Worm (Caenorhabditis elegans) whole organism, late embryonic: Measurements from ENCODE around the gene arx-2.

Experiments used
- C08G9.2 ChIP-seq: sonication (generic microtip); optimal IDR thresholded peaks from 2 replicates; lab custom pipeline; 2016; ENCODE audit warnings: mild to moderate bottlenecking, missing genetic modification characterization, moderate library complexity, missing compliant biosample characterization
- F13H6.1 ChIP-seq: sonication (generic microtip); optimal IDR thresholded peaks from 2 replicates; lab custom pipeline; 2016; ENCODE audit warnings: missing genetic modification characterization, missing compliant biosample characterization
- T23F11.4 ChIP-seq: fragments of 200-800 bp; sonication (Bioruptor generic); optimal IDR thresholded peaks from 2 replicates; lab custom pipeline; 2018; ENCODE audit warnings: mild to moderate bottlenecking, missing genetic modification characterization, missing compliant biosample characterization
- Y22D7AL.16 ChIP-seq: sonication (generic microtip); optimal IDR thresholded peaks from 2 replicates; lab custom pipeline; 2016; ENCODE audit warnings: missing genetic modification characterization, missing compliant biosample characterization
- ceh-18 ChIP-seq: sonication (generic microtip); optimal IDR thresholded peaks from 2 replicates; lab custom pipeline; 2016; ENCODE audit warnings: missing genetic modification characterization, missing compliant biosample characterization
- ceh-2 ChIP-seq: sonication (generic microtip); optimal IDR thresholded peaks from 2 replicates; lab custom pipeline; 2016; ENCODE audit warnings: missing genotype, missing genetic modification characterization, missing compliant biosample characterization
- ceh-22 ChIP-seq: sonication (generic microtip); optimal IDR thresholded peaks from 2 replicates; lab custom pipeline; 2017; ENCODE audit warnings: missing biosample characterization, missing genetic modification characterization
- ceh-31 ChIP-seq: sonication (generic microtip); optimal IDR thresholded peaks from 2 replicates; lab custom pipeline; 2016; ENCODE audit warnings: missing genetic modification characterization, missing compliant biosample characterization
- ceh-34 ChIP-seq: sonication (generic microtip); optimal IDR thresholded peaks from 2 replicates; lab custom pipeline; 2016; ENCODE audit warnings: mild to moderate bottlenecking, missing genetic modification characterization, missing compliant biosample characterization
- elt-2 ChIP-seq: sonication (generic microtip); optimal IDR thresholded peaks from 2 replicates; lab custom pipeline; 2016; ENCODE audit warnings: missing genetic modification reagents, missing genetic modification characterization, missing compliant biosample characterization
- eyg-1 ChIP-seq: sonication (generic microtip); optimal IDR thresholded peaks from 2 replicates; lab custom pipeline; 2016; ENCODE audit warnings: missing genotype, missing genetic modification characterization, missing compliant biosample characterization
- fax-1 ChIP-seq: sonication (generic microtip); optimal IDR thresholded peaks from 2 replicates; lab custom pipeline; 2016; ENCODE audit warnings: missing genotype, missing genetic modification characterization, missing compliant biosample characterization
- hlh-30 ChIP-seq: sonication (generic microtip); optimal IDR thresholded peaks from 2 replicates; lab custom pipeline; 2017; ENCODE audit warnings: antibody characterized with exemption, missing genetic modification characterization, missing compliant biosample characterization; ENCODE audit not compliant: insufficient read depth
- lim-6 ChIP-seq: sonication (generic microtip); optimal IDR thresholded peaks from 2 replicates; lab custom pipeline; 2016; ENCODE audit warnings: missing genetic modification characterization, missing compliant biosample characterization
- lin-11 ChIP-seq: fragments of 200-800 bp; sonication (Bioruptor generic); optimal IDR thresholded peaks from 2 replicates; lab custom pipeline; 2018; ENCODE audit warnings: mild to moderate bottlenecking, missing genetic modification characterization, missing compliant biosample characterization
- mec-3 ChIP-seq: sonication (generic microtip); optimal IDR thresholded peaks from 2 replicates; lab custom pipeline; 2016; ENCODE audit warnings: borderline replicate concordance, missing genetic modification characterization, missing compliant biosample characterization
- nfya-1 ChIP-seq: sonication (generic microtip); optimal IDR thresholded peaks from 2 replicates; lab custom pipeline; 2017; ENCODE audit warnings: missing genetic modification characterization, mild to moderate bottlenecking, missing compliant biosample characterization, antibody characterized with exemption, moderate library complexity
- nhr-11 ChIP-seq: fragments of 150-350 bp; optimal IDR thresholded peaks from 2 replicates; lab custom pipeline; 2014; ENCODE audit warnings: missing biosample characterization, missing genetic modification characterization
- npax-4 ChIP-seq: sonication (generic microtip); optimal IDR thresholded peaks from 2 replicates; lab custom pipeline; 2016; ENCODE audit warnings: missing genetic modification characterization, missing compliant biosample characterization
- pat-9 ChIP-seq: fragments of 200-800 bp; sonication (Bioruptor generic); optimal IDR thresholded peaks from 2 replicates; lab custom pipeline; 2018; ENCODE audit warnings: mild to moderate bottlenecking, missing genetic modification characterization, moderate library complexity, missing compliant biosample characterization
- pax-1 ChIP-seq: fragments of 150-350 bp; optimal IDR thresholded peaks from 2 replicates; lab custom pipeline; 2014; ENCODE audit warnings: missing biosample characterization, missing genetic modification characterization
- pha-2 ChIP-seq: sonication (generic microtip); optimal IDR thresholded peaks from 2 replicates; lab custom pipeline; 2017; ENCODE audit warnings: mild to moderate bottlenecking, missing genetic modification characterization, missing compliant biosample characterization
- pha-4 ChIP-seq: fragments of 150-350 bp; optimal IDR thresholded peaks from 2 replicates; lab custom pipeline; 2018; ENCODE audit warnings: missing biosample characterization, missing genetic modification reagents, missing genetic modification characterization
- pqm-1 ChIP-seq: sonication (generic microtip); optimal IDR thresholded peaks from 2 replicates; lab custom pipeline; 2016; ENCODE audit warnings: missing genetic modification characterization, missing compliant biosample characterization
- ref-2 ChIP-seq: sonication (generic microtip); optimal IDR thresholded peaks from 2 replicates; lab custom pipeline; 2016; ENCODE audit warnings: missing genetic modification characterization, missing compliant biosample characterization
- rnt-1 ChIP-seq: sonication (generic microtip); optimal IDR thresholded peaks from 2 replicates; lab custom pipeline; 2016; ENCODE audit warnings: missing genetic modification characterization, missing compliant biosample characterization
- sdc-2 ChIP-seq: sonication (generic microtip); optimal IDR thresholded peaks from 2 replicates; lab custom pipeline; 2016; ENCODE audit warnings: missing genotype, missing genetic modification characterization, missing compliant biosample characterization
- sox-2 ChIP-seq: fragments of 200-800 bp; sonication (Bioruptor generic); IDR thresholded peaks from 2 replicates; pipeline ENCODE4 v1.3.6; 2022; ENCODE audit warnings: missing genetic modification reagents, missing genetic modification characterization, missing compliant biosample characterization
- sox-4 ChIP-seq: sonication (generic microtip); optimal IDR thresholded peaks from 2 replicates; lab custom pipeline; 2017; ENCODE audit warnings: mild to moderate bottlenecking, missing genetic modification characterization, inconsistent platforms, missing compliant biosample characterization
- tbx-2 ChIP-seq: sonication (generic microtip); optimal IDR thresholded peaks from 2 replicates; lab custom pipeline; 2016; ENCODE audit warnings: missing genetic modification characterization, missing compliant biosample characterization
- tbx-7 ChIP-seq: sonication (generic microtip); optimal IDR thresholded peaks from 2 replicates; lab custom pipeline; 2016; ENCODE audit warnings: missing genotype, missing genetic modification characterization, missing compliant biosample characterization
- ttx-3 ChIP-seq: sonication (generic microtip); optimal IDR thresholded peaks from 2 replicates; lab custom pipeline; 2016; ENCODE audit warnings: missing genetic modification reagents, missing genetic modification characterization, missing compliant biosample characterization
- unc-3 ChIP-seq, 2 experiments: fragments of 200-800 bp in 1 of 2; sonication (Bioruptor generic) in 1 of 2; sonication (generic microtip) in 1 of 2; conservative IDR thresholded peaks in 1 of 2; optimal IDR thresholded peaks in 1 of 2; 2 replicates each; pipeline versions ENCODE4 v1.3.6 to Lab custom; 2016 to 2022; ENCODE audit warnings: missing compliant biosample characterization in 2 of 2, missing genetic modification characterization in 2 of 2, missing genetic modification reagents in 1 of 2
- unc-42 ChIP-seq: sonication (generic microtip); optimal IDR thresholded peaks from 2 replicates; lab custom pipeline; 2016; ENCODE audit warnings: missing genotype, missing genetic modification characterization, missing compliant biosample characterization
- unc-55 ChIP-seq: sonication (generic microtip); optimal IDR thresholded peaks from 2 replicates; lab custom pipeline; 2017; ENCODE audit warnings: missing biosample characterization, missing genetic modification reagents, missing genetic modification characterization
- unc-86 ChIP-seq: sonication (generic microtip); optimal IDR thresholded peaks from 2 replicates; lab custom pipeline; 2016; ENCODE audit warnings: missing genetic modification characterization, missing compliant biosample characterization
- zip-5 ChIP-seq: sonication (generic microtip); optimal IDR thresholded peaks from 2 replicates; lab custom pipeline; 2016; ENCODE audit warnings: missing genetic modification characterization, missing compliant biosample characterization

The arx-2 gene

ce11 chrV:10363834-10364233, 25.7 kb upstream of the arx-2 start:
- no peak for TF ChIP-seq pha-4 (tag; lab: Kevin White, UChicago)
- TF ChIP-seq unc-3 (GFP tag; conservative IDR thresholded peaks at IDR 0.05; lab: Robert Waterston, UW) = no peak
- no peak for TF ChIP-seq unc-3 (tag; optimal IDR thresholded peaks at IDR 0.05; lab: Kevin White, UChicago)
- TF ChIP-seq ceh-31 (tag; lab: Kevin White, UChicago) = no peak
- TF ChIP-seq lin-11 (tag; lab: Kevin White, UChicago) = no peak
- TF ChIP-seq ceh-22 (tag; lab: Kevin White, UChicago) = no peak
- no peak for TF ChIP-seq eyg-1 (tag; lab: Kevin White, UChicago)
- no peak for TF ChIP-seq Y22D7AL.16 (tag; lab: Kevin White, UChicago)
- no peak for TF ChIP-seq npax-4 (tag; lab: Kevin White, UChicago)
- no peak for TF ChIP-seq sdc-2 (tag; lab: Kevin White, UChicago)
- TF ChIP-seq ttx-3 (tag; lab: Kevin White, UChicago) = no peak
- TF ChIP-seq fax-1 = no peak
- TF ChIP-seq T23F11.4 (GFP tag; lab: Kevin White, UChicago) = no peak
- no peak for TF ChIP-seq sox-4 (tag; lab: Kevin White, UChicago)
- no peak for TF ChIP-seq hlh-30 (tag; lab: Kevin White, UChicago)
- no peak for TF ChIP-seq sox-2 (GFP tag; lab: Robert Waterston, UW)

- peak; percentile 52 for TF ChIP-seq tbx-2 (tag; lab: Kevin White, UChicago)
- peak; percentile 39 for TF ChIP-seq nfya-1 (tag; lab: Kevin White, UChicago)
- no peak for TF ChIP-seq unc-55
- TF ChIP-seq ceh-2 (tag; lab: Kevin White, UChicago) = peak; percentile 25
- no peak for TF ChIP-seq zip-5 (tag; lab: Kevin White, UChicago)
- no peak for TF ChIP-seq C08G9.2 (tag; lab: Kevin White, UChicago)
- TF ChIP-seq elt-2 (tag; lab: Kevin White, UChicago) = peak; percentile 15
- peak; percentile 94 for TF ChIP-seq unc-42 (tag; lab: Kevin White, UChicago)
- TF ChIP-seq ceh-31 (tag; lab: Kevin White, UChicago) = peak; percentile 76
- TF ChIP-seq ceh-18 = peak; percentile 23
- no peak for TF ChIP-seq lim-6 (tag; lab: Kevin White, UChicago)
- TF ChIP-seq ceh-34 (tag; lab: Kevin White, UChicago) = peak; percentile 10
- TF ChIP-seq pha-2 (tag; lab: Kevin White, UChicago) = no peak
- TF ChIP-seq hlh-30 (tag; lab: Kevin White, UChicago) = peak; percentile 66
These were observed 23.8 kb upstream of the arx-2 start, which contains the start of gene cash-1 for ce11 chrV:10361830-10362397. cash-1 (plus strand) TSS chrV:10362261.

- no peak for TF ChIP-seq ref-2 (tag; lab: Kevin White, UChicago)
- no peak for TF ChIP-seq elt-2 (tag; lab: Kevin White, UChicago)
- TF ChIP-seq eyg-1 (tag; lab: Kevin White, UChicago) = no peak
- TF ChIP-seq ceh-31 (tag; lab: Kevin White, UChicago) = no peak
- no peak for TF ChIP-seq lin-11 (tag; lab: Kevin White, UChicago)
- TF ChIP-seq sox-4 (tag; lab: Kevin White, UChicago) = no peak
- no peak for TF ChIP-seq lim-6 (tag; lab: Kevin White, UChicago)
- no peak for TF ChIP-seq mec-3
- no peak for TF ChIP-seq pat-9 (tag; lab: Kevin White, UChicago)
- no peak for TF ChIP-seq C08G9.2 (tag; lab: Kevin White, UChicago)
- TF ChIP-seq F13H6.1 (tag; lab: Kevin White, UChicago) = no peak
- TF ChIP-seq pax-1 (tag; lab: Kevin White, UChicago) = no peak
- TF ChIP-seq nhr-11 (tag; lab: Kevin White, UChicago) = no peak
- TF ChIP-seq pqm-1 (tag; lab: Kevin White, UChicago) = no peak
- no peak for TF ChIP-seq T23F11.4 (GFP tag; lab: Kevin White, UChicago)
- TF ChIP-seq tbx-7 (tag; lab: Kevin White, UChicago) = no peak
- no peak for TF ChIP-seq rnt-1 (tag; lab: Kevin White, UChicago)
- TF ChIP-seq unc-86 (tag; lab: Kevin White, UChicago) = no peak
These were observed 22.0 kb upstream of the arx-2 start for ce11 chrV:10360186-10360585.
